Fruit fly (Drosophila melanogaster) whole organism, prepupa: ENCODE data around the gene Nedd8.

Experiments
- CG10631 ChIP-seq: fragments of 200-800 bp; sonication (Bioruptor generic); optimal IDR thresholded peaks from 2 replicates; lab custom pipeline; 2016; ENCODE audit warnings: missing biosample characterization, missing genetic modification characterization
- Eip75B ChIP-seq: fragments of 200-800 bp; sonication (Bioruptor generic); optimal IDR thresholded peaks from 3 replicates; lab custom pipeline; 2016; ENCODE audit warnings: missing biosample characterization, missing genetic modification characterization
- Hr39 ChIP-seq: fragments of 200-800 bp; sonication (Bioruptor generic); optimal IDR thresholded peaks from 2 replicates; lab custom pipeline; 2016; ENCODE audit warnings: missing biosample characterization, missing genetic modification characterization
- Lpt ChIP-seq: fragments of 200-800 bp; sonication (Bioruptor generic); optimal IDR thresholded peaks from 3 replicates; lab custom pipeline; 2016; ENCODE audit warnings: missing biosample characterization, missing genetic modification characterization
- Sox14 ChIP-seq: fragments of 200-800 bp; sonication (Bioruptor generic); optimal IDR thresholded peaks from 3 replicates; lab custom pipeline; 2016; ENCODE audit warnings: missing biosample characterization, missing genetic modification characterization
- eg ChIP-seq: fragments of 200-800 bp; sonication (Bioruptor generic); IDR thresholded peaks from 3 replicates; pipeline ENCODE4 v1.3.6; 2022; ENCODE audit warnings: missing biosample characterization, missing genetic modification characterization

- TF ChIP-seq CG10631 = no peak
- no peak for TF ChIP-seq Sox14 (GFP tag; lab: Kevin White, UChicago)
- no peak for TF ChIP-seq Hr39
- TF ChIP-seq eg = no peak
- TF ChIP-seq Eip75B (GFP tag; lab: Kevin White, UChicago) = no peak
- no peak for TF ChIP-seq Lpt (GFP tag; lab: Kevin White, UChicago)
Measured at dm6 chr2L:18997148-18997547, 45.5 kb upstream of the Nedd8 start, which contains the start of gene CG31792.
